Fruit fly (Drosophila melanogaster): ENCODE data around the gene CG42583.

DNA sequence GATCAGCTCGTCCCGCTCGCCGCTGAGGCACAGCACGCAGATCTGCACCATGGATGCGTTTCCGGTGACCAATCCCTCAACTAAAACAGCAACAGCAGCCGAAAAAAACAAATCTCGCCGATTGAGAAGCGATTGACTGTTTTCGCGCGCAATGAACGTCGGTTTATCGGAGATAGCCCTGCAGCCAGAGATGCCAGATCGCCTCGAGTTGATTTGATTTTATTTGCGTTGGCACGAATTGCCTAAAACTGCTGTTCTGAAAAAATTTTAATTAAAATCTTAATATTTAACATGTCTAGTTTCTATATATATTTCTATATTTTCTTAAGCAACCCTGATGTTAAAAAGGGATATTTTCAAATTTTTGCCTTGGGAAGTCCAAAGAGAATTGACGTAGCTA lies 23.0 kb downstream of the CG42583 start:
- no peak for TF ChIP-seq CG6276 (GFP tag; optimal IDR thresholded peaks at IDR 0.05)
- TF ChIP-seq net (GFP tag; optimal IDR thresholded peaks at IDR 0.05), result no peak
- no peak for TF ChIP-seq Eip78C (GFP tag)
- TF ChIP-seq Lpt (GFP tag; optimal IDR thresholded peaks at IDR 0.05), result no peak
- no peak for TF ChIP-seq Eip93F (GFP tag; optimal IDR thresholded peaks at IDR 0.05)
- no peak for TF ChIP-seq CG1621 (tag; optimal IDR thresholded peaks at IDR 0.05)
